Worm (Caenorhabditis elegans): ENCODE data around the gene T24A6.1.

DNA sequence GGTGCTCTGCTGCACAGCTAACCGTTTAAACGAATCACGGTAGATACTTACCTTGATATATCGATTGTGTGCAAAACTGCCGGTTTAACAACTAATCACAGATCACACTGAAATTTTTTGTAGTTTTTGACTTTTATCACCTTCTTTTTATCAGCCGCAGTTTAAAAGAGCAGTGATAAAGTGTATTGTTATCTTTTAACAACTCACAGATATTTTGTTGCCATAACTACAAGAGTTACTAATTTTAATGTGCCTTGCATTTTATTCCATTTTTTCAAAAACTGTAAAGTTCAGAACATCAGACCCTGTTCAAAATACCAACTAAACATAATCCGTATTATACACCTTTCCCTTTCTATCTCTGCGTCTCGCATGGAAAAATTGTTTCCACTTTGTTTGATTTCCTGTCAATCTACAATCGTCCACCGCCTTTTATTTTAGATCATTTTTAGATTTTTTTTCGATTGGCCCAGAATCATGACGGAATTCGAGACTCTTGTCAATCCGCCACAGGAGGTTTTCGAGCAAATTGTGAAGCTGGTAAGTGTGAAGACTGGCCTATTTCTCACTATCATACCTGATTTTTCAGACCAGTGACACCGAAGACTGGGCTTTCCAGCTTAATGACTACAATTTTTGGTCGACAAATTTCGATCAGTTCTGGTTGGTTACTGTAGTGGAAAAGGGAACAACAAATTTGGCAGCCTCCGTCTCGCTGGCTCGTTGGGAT is 5.9 kb upstream of the T24A6.1 start, which contains the start of gene T24A6.20:
- TF ChIP-seq dao-5 (tag; optimal IDR thresholded peaks at IDR 0.05) (no peak), him-1 (tag; optimal IDR thresholded peaks at IDR 0.05) (no peak)
